Fruit fly (Drosophila melanogaster) Kc167 (cell line): ENCODE measurements around the gene CG31100.

Source experiments
- Myc ChIP-seq: fragments of >200 bp; optimal IDR thresholded peaks from 2 replicates; lab custom pipeline; 2017; ENCODE audit warnings: missing external identifiers
- Sin3A ChIP-seq: fragments of >200 bp; optimal IDR thresholded peaks from 2 replicates; lab custom pipeline; 2018; ENCODE audit warnings: missing external identifiers
- h ChIP-seq: fragments of >200 bp; optimal IDR thresholded peaks from 3 replicates; lab custom pipeline; 2018; ENCODE audit warnings: missing external identifiers
- psq ChIP-seq: fragments of >200 bp; optimal IDR thresholded peaks from 2 replicates; lab custom pipeline; 2017; ENCODE audit warnings: missing external identifiers
- ttk ChIP-seq: sonication (Bioruptor generic); optimal IDR thresholded peaks from 2 replicates; lab custom pipeline; 2017; ENCODE audit warnings: missing external identifiers

dm6 chr3R:9016869-9017268 lies 13.4 kb upstream of the CG31100 start:
- TF ChIP-seq h (lab: Kevin White, UChicago) (no peak), psq (lab: Kevin White, UChicago) (no peak), Sin3A (lab: Kevin White, UChicago) (no peak), Myc (lab: Kevin White, UChicago) (no peak), ttk (lab: Kevin White, UChicago) (no peak)
